Fruit fly (Drosophila melanogaster) whole organism: Measurements from ENCODE around the gene CG16989.

Source experiments
- psq ChIP-seq: fragments of >200 bp; optimal IDR thresholded peaks from 2 replicates; lab custom pipeline; 2017
- usp ChIP-seq: fragments of >200 bp; optimal IDR thresholded peaks from 2 replicates; lab custom pipeline; 2017; ENCODE audit warnings: missing biosample characterization, missing genetic modification characterization, mixed read lengths

DNA sequence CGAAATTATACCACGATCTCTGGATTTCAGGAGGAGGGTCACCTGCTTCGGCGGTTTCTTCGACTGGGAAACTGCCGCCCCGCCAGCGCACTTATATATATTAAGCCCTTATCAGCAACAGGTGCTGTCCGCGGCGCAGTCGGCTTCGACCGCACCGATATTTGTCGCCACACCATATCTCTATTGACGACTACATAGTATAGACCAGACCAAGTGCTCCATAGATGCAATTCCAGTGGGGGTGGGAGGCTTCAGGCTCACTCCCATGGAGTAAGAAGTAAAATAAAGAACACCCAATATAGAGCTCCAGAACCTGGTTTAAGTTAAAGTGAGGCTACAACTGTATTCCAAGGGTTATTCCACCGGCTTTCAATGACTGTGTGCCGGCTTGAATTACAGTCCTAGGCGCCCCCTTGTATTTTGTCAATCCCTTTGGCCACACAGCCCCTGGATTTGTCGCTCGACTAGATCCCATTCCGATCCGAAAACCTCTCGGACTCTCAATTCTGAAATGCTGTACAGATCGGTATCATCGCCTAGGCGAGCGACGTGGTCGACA lies 2.8 kb upstream of the CG16989 start, which contains the start of gene CG13360:
- TF ChIP-seq psq (lab: Kevin White, UChicago) (no peak), usp (no peak)
